Worm (Caenorhabditis elegans): ENCODE measurements around the gene F28A12.3.

ce11 chrV:8667230-8668021, 26.3 kb upstream of the F28A12.3 start:
- TF ChIP-seq ztf-23 (GFP tag; IDR thresholded peaks at IDR 0.05) (no peak), klf-2 (GFP tag; conservative IDR thresholded peaks at IDR 0.05) (no peak), ztf-29 (GFP tag; IDR thresholded peaks at IDR 0.05) (no peak), tab-1 (GFP tag; IDR thresholded peaks at IDR 0.05) (no peak), flt-1 (GFP tag; IDR thresholded peaks at IDR 0.05) (no peak)
